Fruit fly (Drosophila melanogaster) whole organism: Measurements from ENCODE around the gene Eip78C.

ENCODE experiments used
- CG8478 ChIP-seq: fragments of >200 bp; optimal IDR thresholded peaks from 2 replicates; lab custom pipeline; 2018; ENCODE audit warnings: inconsistent platforms
- pan ChIP-seq: fragments of >200 bp; optimal IDR thresholded peaks from 2 replicates; lab custom pipeline; 2017
- psq ChIP-seq: fragments of >200 bp; optimal IDR thresholded peaks from 2 replicates; lab custom pipeline; 2017
- usp ChIP-seq: fragments of >200 bp; optimal IDR thresholded peaks from 2 replicates; lab custom pipeline; 2017; ENCODE audit warnings: missing biosample characterization, missing genetic modification characterization, mixed read lengths

DNA sequence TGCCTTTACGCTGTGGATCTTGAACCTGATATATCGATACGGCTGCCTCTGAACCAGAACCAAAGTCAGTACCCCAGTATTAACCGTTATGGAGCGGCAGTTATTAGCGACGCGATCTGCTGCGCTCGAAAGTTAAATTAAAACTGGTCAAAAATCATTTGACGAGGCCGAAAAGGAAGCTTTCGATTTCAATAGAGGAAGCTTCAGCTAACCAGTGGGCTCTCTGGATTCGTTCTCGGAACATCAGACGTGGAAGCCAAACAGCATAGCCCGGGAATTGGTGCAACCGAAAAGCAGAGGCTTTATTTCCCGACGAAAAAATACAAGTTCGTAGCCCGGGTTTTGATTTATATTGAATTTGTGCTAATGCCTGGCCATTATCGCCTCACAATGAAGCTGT, 66.3 kb downstream of the Eip78C start, which contains the start of gene Cpr78Ca:
- TF ChIP-seq psq (lab: Kevin White, UChicago) (no peak), usp (GFP tag; lab: Kevin White, UChicago) (no peak), CG8478 (lab: Kevin White, UChicago) (no peak), pan (no peak)
